Worm (Caenorhabditis elegans): ENCODE data around the gene ZK546.2.
"Not testable (repeated sequence)": the region's sequence is repeated elsewhere in the genome, so short reads cannot be mapped to it uniquely, and the experiment has no call there.

ce11 chrII:4932727-4933126 is 13.1 kb upstream of the ZK546.2 start, which contains the start of gene msp-152:
- not testable (repeated sequence) for TF ChIP-seq unc-39, nhr-237, nhr-28 (tag; optimal IDR thresholded peaks at IDR 0.05)
